Worm (Caenorhabditis elegans): ENCODE data around the gene deg-3.

The deg-3 gene

ce11 chrV:11373918-11374317 lies 41.0 kb downstream of the deg-3 start:
- TF ChIP-seq hlh-4 (tag; optimal IDR thresholded peaks at IDR 0.05) (no peak), lin-39 (tag; optimal IDR thresholded peaks at IDR 0.05) (no peak), dsc-1 (tag; optimal IDR thresholded peaks at IDR 0.05) (peak; percentile 12), ceh-88 (GFP tag; IDR thresholded peaks at IDR 0.05) (no peak), nhr-77 (tag; optimal IDR thresholded peaks at IDR 0.05) (no peak), fkh-4 (tag; optimal IDR thresholded peaks at IDR 0.05; ENCODE audit: borderline replicate concordance) (no peak)

DNA sequence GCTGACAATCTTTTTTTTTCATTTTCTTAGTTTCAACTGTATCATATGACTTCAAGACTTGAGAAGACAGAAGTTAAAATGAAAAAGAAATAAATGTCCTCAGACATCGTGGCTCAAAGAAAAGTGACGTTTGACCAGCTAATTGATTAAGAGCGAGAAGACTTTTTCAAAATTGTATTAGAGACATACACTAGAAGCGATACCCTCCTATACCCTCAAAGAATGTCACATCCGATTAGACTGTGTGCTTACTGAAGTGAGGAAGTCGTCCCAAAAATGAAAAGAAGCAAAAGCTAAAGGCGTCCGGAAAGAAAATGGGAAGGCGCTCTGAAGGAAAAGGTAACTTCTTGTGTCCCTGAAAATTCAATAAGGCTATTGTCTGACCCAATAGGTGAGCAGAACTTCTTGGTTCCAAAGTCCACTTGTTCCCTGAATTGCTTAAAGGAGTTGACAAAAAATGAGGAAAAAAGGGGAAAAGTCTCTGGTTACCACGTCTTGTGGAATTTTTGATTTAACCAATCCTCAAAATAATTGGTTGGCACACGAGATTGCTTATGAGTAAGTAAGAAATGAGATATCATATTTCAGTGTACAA lies 42.6 kb downstream of the deg-3 start:
- TF ChIP-seq dsc-1 (tag; optimal IDR thresholded peaks at IDR 0.05): no peak
- peak; percentile 19 for TF ChIP-seq lin-14 (GFP tag; optimal IDR thresholded peaks at IDR 0.05)
- TF ChIP-seq egl-13 (tag; optimal IDR thresholded peaks at IDR 0.05): peak; percentile 48

DNA sequence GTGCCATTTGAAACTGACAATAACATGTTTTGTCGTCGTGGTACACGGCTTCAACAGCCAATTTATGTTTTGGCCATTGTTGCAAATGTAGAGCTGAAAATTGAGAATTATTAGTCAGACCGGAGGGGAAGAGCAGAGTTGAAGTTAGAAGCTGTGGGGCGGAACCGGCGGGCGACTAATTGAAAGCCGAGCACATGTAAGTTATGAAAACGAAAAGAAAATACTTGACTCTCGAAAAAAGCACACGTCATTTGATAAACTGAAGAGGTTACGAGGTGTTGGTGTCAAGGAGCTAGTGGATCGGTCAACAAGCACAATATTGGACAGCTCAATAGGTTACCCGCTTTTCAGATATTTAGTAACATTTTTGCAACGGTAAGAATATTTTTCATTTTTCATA lies 48.8 kb downstream of the deg-3 start, which contains the start of gene dop-5:
Gene dop-5 (minus strand): TSS at position 101 of the 400 bp plus-strand sequence.
- no peak for TF ChIP-seq hpl-2 (GFP tag; optimal IDR thresholded peaks at IDR 0.05)
- no peak for TF ChIP-seq blmp-1 (tag; optimal IDR thresholded peaks at IDR 0.05)
- no peak for TF ChIP-seq fkh-4 (tag; optimal IDR thresholded peaks at IDR 0.05; ENCODE audit: borderline replicate concordance)
- no peak for TF ChIP-seq fos-1 (tag; optimal IDR thresholded peaks at IDR 0.05)
- TF ChIP-seq lin-35 (GFP tag; optimal IDR thresholded peaks at IDR 0.05): no peak
- no peak for TF ChIP-seq vab-15 (tag; optimal IDR thresholded peaks at IDR 0.05)

- TF ChIP-seq egl-27 (tag; optimal IDR thresholded peaks at IDR 0.05) (no peak), snpc-4 (tag; optimal IDR thresholded peaks at IDR 0.05) (no peak), nhr-28 (tag; optimal IDR thresholded peaks at IDR 0.05) (no peak), lir-3 (tag; optimal IDR thresholded peaks at IDR 0.05; ENCODE audit: poor library complexity) (no peak), swsn-7 (tag; optimal IDR thresholded peaks at IDR 0.05) (no peak), ztf-11 (tag; optimal IDR thresholded peaks at IDR 0.05) (no peak), ceh-82 (tag; optimal IDR thresholded peaks at IDR 0.05) (no peak), nhr-47 (tag; optimal IDR thresholded peaks at IDR 0.05) (no peak), elt-3 (tag; optimal IDR thresholded peaks at IDR 0.05) (no peak), ceh-90 (tag; optimal IDR thresholded peaks at IDR 0.05) (no peak), zag-1 (tag; optimal IDR thresholded peaks at IDR 0.05) (no peak), lsy-2 (tag; optimal IDR thresholded peaks at IDR 0.05) (no peak), blmp-1 (tag; optimal IDR thresholded peaks at IDR 0.05) (no peak), ceh-88 (GFP tag; IDR thresholded peaks at IDR 0.05) (no peak)
These were observed 51.4 kb downstream of the deg-3 start for ce11 chrV:11363575-11363974.

Measured in whole organism, L1 larva.